Worm (Caenorhabditis elegans): ENCODE data around the gene F52H2.15.

F52H2.15 gene

DNA sequence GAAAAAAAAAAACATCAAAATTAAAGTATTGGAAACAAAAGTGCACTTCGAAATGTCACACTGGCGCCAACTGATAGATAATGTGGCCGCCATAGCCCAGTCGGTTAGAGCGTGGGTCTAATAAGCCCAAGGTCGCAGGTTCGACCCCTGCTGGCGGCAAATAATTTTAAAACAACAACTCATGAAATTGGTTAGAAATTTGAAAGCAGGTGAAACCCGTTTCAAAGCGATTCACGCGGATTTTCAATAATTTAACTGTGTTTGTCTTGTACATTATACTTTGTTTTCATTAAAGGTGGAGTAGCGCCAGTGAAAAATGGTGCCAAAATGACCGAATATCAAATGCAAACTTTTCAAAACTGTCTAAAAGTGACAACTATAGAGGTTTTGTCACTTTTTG, 33.9 kb upstream of the F52H2.15 start (continued):
- TF ChIP-seq daf-16 (GFP tag; optimal IDR thresholded peaks at IDR 0.05): peak; percentile 62 to 76
- TF ChIP-seq daf-16 (tag; optimal IDR thresholded peaks at IDR 0.05): peak; percentile 79
- no peak for TF ChIP-seq jun-1 (tag; optimal IDR thresholded peaks at IDR 0.05)
- peak; percentile 43; the same call in 1 of the 2 replicates for TF ChIP-seq lin-1 (GFP tag; IDR thresholded peaks at IDR 0.05)
- TF ChIP-seq zag-1 (tag; optimal IDR thresholded peaks at IDR 0.05): no peak
- TF ChIP-seq mdl-1 (tag; optimal IDR thresholded peaks at IDR 0.05): no peak
- TF ChIP-seq ceh-62 (tag; optimal IDR thresholded peaks at IDR 0.05): no peak
- TF ChIP-seq F37D6.2 (tag; optimal IDR thresholded peaks at IDR 0.05): no peak
- TF ChIP-seq Y5F2A.4 (GFP tag; optimal IDR thresholded peaks at IDR 0.05): no peak
- TF ChIP-seq pqm-1 (tag; optimal IDR thresholded peaks at IDR 0.05): no peak
- peak; percentile 40; the same call in 1 of the 2 replicates for TF ChIP-seq hmg-1.1 (GFP tag; IDR thresholded peaks at IDR 0.05)
- no peak for TF ChIP-seq Y105C5A.15 (GFP tag; IDR thresholded peaks at IDR 0.05)
- TF ChIP-seq madf-5 (GFP tag; IDR thresholded peaks at IDR 0.05): no peak
- no peak for TF ChIP-seq ceh-82 (tag; optimal IDR thresholded peaks at IDR 0.05)
- TF ChIP-seq ceh-28 (tag; optimal IDR thresholded peaks at IDR 0.05): no peak
- no peak for TF ChIP-seq nhr-237 (tag; optimal IDR thresholded peaks at IDR 0.05)
- TF ChIP-seq nhr-10 (tag; optimal IDR thresholded peaks at IDR 0.05): no peak
- no peak for TF ChIP-seq daf-8 (GFP tag; IDR thresholded peaks at IDR 0.05)
- peak; percentile 71 for TF ChIP-seq tra-1 (GFP tag; IDR thresholded peaks at IDR 0.05)
- TF ChIP-seq fos-1 (tag; optimal IDR thresholded peaks at IDR 0.05): no peak
- no peak for TF ChIP-seq sdz-12 (GFP tag; optimal IDR thresholded peaks at IDR 0.05)
- TF ChIP-seq zfp-2 (tag; optimal IDR thresholded peaks at IDR 0.05): peak; percentile 12
- TF ChIP-seq hif-1 (tag; optimal IDR thresholded peaks at IDR 0.05): no peak
- TF ChIP-seq mxl-3 (GFP tag; optimal IDR thresholded peaks at IDR 0.05): no peak
- no peak for TF ChIP-seq ces-1 (GFP tag; optimal IDR thresholded peaks at IDR 0.05)
- no peak for TF ChIP-seq skn-1 (tag; optimal IDR thresholded peaks at IDR 0.05)
- TF ChIP-seq F10B5.3 (tag; optimal IDR thresholded peaks at IDR 0.05): no peak
- 0 out of 2 replicates have a peak, but pooled peaks have one; percentile 48 for TF ChIP-seq ceh-44 (GFP tag; IDR thresholded peaks at IDR 0.05)
- TF ChIP-seq pha-4 (GFP tag; IDR thresholded peaks at IDR 0.05): peak; percentile 70; the same call in 1 of the 2 replicates
- TF ChIP-seq pha-4 (tag; optimal IDR thresholded peaks at IDR 0.05): no peak
- TF ChIP-seq lin-15B (tag; optimal IDR thresholded peaks at IDR 0.05): no peak
- peak in 1 of 2 experiments; percentile 53 for TF ChIP-seq lsy-2 (tag; optimal IDR thresholded peaks at IDR 0.05)
- peak; percentile 39 for TF ChIP-seq T20F7.1 (GFP tag; optimal IDR thresholded peaks at IDR 0.05)
- no peak for TF ChIP-seq zfp-3 (GFP tag; conservative IDR thresholded peaks at IDR 0.05)
- peak; percentile 27 for TF ChIP-seq lir-3 (tag; optimal IDR thresholded peaks at IDR 0.05)
- no peak for TF ChIP-seq attf-4 (tag; optimal IDR thresholded peaks at IDR 0.05)
- TF ChIP-seq dpl-1 (GFP tag; optimal IDR thresholded peaks at IDR 0.05): no peak
- TF ChIP-seq egl-27 (tag; optimal IDR thresholded peaks at IDR 0.05): no peak
- peak; percentile 70 for TF ChIP-seq nhr-102 (tag; optimal IDR thresholded peaks at IDR 0.05)
- TF ChIP-seq nhr-28 (tag; optimal IDR thresholded peaks at IDR 0.05): peak; percentile 8
- no peak for TF ChIP-seq unc-130 (GFP tag; optimal IDR thresholded peaks at IDR 0.05)
- no peak for TF ChIP-seq tag-97 (GFP tag; IDR thresholded peaks at IDR 0.05)
- no peak for TF ChIP-seq unc-39 (tag; optimal IDR thresholded peaks at IDR 0.05)
- peak; percentile 9 for TF ChIP-seq spr-3 (GFP tag; optimal IDR thresholded peaks at IDR 0.05)
- no peak for TF ChIP-seq ceh-32 (tag; optimal IDR thresholded peaks at IDR 0.05; ENCODE audit: poor library complexity)
- peak; percentile 34 for TF ChIP-seq nhr-111 (GFP tag; optimal IDR thresholded peaks at IDR 0.05)
- TF ChIP-seq aly-2 (tag; optimal IDR thresholded peaks at IDR 0.05): no peak
- TF ChIP-seq nhr-6 (tag; optimal IDR thresholded peaks at IDR 0.05): no peak
- no peak for TF ChIP-seq R02D3.7 (tag; optimal IDR thresholded peaks at IDR 0.05)
- no peak for TF ChIP-seq fkh-10 (GFP tag; optimal IDR thresholded peaks at IDR 0.05)
- no peak for TF ChIP-seq lin-29 (GFP tag; IDR thresholded peaks at IDR 0.05)
- TF ChIP-seq daf-19 (GFP tag; conservative IDR thresholded peaks at IDR 0.05): peak; percentile 80
- peak; percentile 46 for TF ChIP-seq nhr-48 (tag; optimal IDR thresholded peaks at IDR 0.05)
